Worm (Caenorhabditis elegans): Measurements from ENCODE around the gene T21C12.4.

DNA sequence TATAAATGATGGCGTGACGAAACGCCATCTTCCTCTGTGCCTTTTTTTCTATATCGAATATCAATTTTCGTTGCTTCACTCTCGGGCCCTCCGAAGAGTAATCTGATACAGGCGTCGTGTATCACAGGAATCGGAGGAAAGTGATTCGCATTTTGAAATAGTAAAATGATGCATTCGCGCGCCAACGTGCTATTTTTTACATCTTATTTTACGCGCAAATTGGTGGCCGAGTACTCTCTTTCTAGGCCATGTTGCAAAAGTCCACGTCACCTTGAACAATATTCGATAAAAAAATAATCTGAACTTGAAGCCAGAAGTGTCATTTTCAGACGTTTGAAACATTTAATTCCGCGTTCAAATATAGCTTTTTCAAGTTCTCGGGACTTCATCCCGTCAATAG lies 38.2 kb downstream of the T21C12.4 start:
- TF ChIP-seq pes-1 (GFP tag; IDR thresholded peaks at IDR 0.05) (no peak), sea-1 (GFP tag; conservative IDR thresholded peaks at IDR 0.05) (no peak), ama-1 (optimal IDR thresholded peaks at IDR 0.05) (no peak), aly-1 (tag; optimal IDR thresholded peaks at IDR 0.05) (no peak), ceh-36 (tag; optimal IDR thresholded peaks at IDR 0.05) (no peak), tra-4 (tag; optimal IDR thresholded peaks at IDR 0.05) (no peak), hmbx-1 (tag; optimal IDR thresholded peaks at IDR 0.05) (no peak), flt-1 (GFP tag; IDR thresholded peaks at IDR 0.05) (no peak)

Measured in whole organism, early embryonic.